Worm (Caenorhabditis elegans): Measurements from ENCODE around the gene K12H6.12.

DNA sequence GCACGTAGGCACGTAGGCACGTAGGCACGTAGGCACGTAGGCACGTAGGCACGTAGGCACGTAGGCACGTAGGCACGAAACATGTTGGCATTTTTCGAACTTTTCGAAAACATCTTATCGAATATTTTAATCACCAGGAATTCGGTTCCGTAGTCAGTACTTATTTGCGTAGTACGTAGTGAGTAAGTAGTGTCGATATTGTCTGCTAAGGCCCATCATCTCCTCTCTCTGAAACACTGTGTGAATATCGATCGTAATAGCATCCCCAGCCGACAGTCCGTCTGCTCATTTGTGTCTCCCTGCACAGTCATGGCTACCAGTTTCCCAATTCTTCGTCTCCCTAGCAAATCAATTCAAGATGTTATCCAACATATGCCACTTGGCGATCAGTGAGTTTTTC, 45.8 kb upstream of the K12H6.12 start, which contains the start of gene fbxb-106:
- no peak for TF ChIP-seq snpc-4 (tag; optimal IDR thresholded peaks at IDR 0.05)
- no peak for TF ChIP-seq nhr-237 (tag; optimal IDR thresholded peaks at IDR 0.05)
- no peak for TF ChIP-seq mab-5 (tag; optimal IDR thresholded peaks at IDR 0.05)
- no peak for TF ChIP-seq nhr-76 (tag; optimal IDR thresholded peaks at IDR 0.05)

All from whole organism, mixed stage, embryonic.